Fruit fly (Drosophila melanogaster): ENCODE results near the gene tHMG2.
A peak's percentile ranks its signal among the peaks of the same experiment; 100 is the strongest.

The tHMG2 gene

dm6 chr3R:22447874-22448254 lies 44.9 kb upstream of the tHMG2 start, which contains the start of gene CG34376 (continued):
- TF ChIP-seq sr (GFP tag; IDR thresholded peaks at IDR 0.05): 0 out of 3 replicates have a peak, but pooled peaks have one; percentile 36
- no peak for TF ChIP-seq Blimp-1 (GFP tag; optimal IDR thresholded peaks at IDR 0.05)
- TF ChIP-seq pum (GFP tag; optimal IDR thresholded peaks at IDR 0.05): no peak
- TF ChIP-seq CG9817 (tag; optimal IDR thresholded peaks at IDR 0.05): peak; percentile 11
- peak; percentile 47; the same call in 1 of the 2 replicates for TF ChIP-seq H2.0 (GFP tag; IDR thresholded peaks at IDR 0.05)
- no peak for TF ChIP-seq sim (GFP tag; IDR thresholded peaks at IDR 0.05)
- TF ChIP-seq Scr (GFP tag; IDR thresholded peaks at IDR 0.05; ENCODE audit: partially characterized antibody): no peak
- no peak for TF ChIP-seq Hey (tag; optimal IDR thresholded peaks at IDR 0.05)
- TF ChIP-seq Aef1 (GFP tag; IDR thresholded peaks at IDR 0.05): peak; percentile 33
- no peak for TF ChIP-seq danr (GFP tag; IDR thresholded peaks at IDR 0.05)
- no peak for TF ChIP-seq gt (GFP tag; IDR thresholded peaks at IDR 0.05)
- TF ChIP-seq caup (GFP tag; optimal IDR thresholded peaks at IDR 0.05; ENCODE audit: severe bottlenecking): peak; percentile 41
- no peak for TF ChIP-seq CG31365 (tag; optimal IDR thresholded peaks at IDR 0.05)
- no peak for TF ChIP-seq dmrt99B (tag; optimal IDR thresholded peaks at IDR 0.05)
- peak; percentile 63 for TF ChIP-seq Dek (tag; optimal IDR thresholded peaks at IDR 0.05)
- 0 out of 2 replicates have a peak, but pooled peaks have one; percentile 5 for TF ChIP-seq CG1024 (GFP tag; IDR thresholded peaks at IDR 0.05)
- peak; percentile 56 for TF ChIP-seq BEAF-32 (GFP tag; optimal IDR thresholded peaks at IDR 0.05)
- peak; percentile 68; the same call in 1 of the 3 replicates for TF ChIP-seq CG17361 (GFP tag; IDR thresholded peaks at IDR 0.05)
- TF ChIP-seq PHDP (tag; optimal IDR thresholded peaks at IDR 0.05): peak; percentile 49
- TF ChIP-seq CG31441 (GFP tag; IDR thresholded peaks at IDR 0.05): peak; percentile 97
- TF ChIP-seq YL-1 (GFP tag; optimal IDR thresholded peaks at IDR 0.05): peak; percentile 48
- TF ChIP-seq CG6689 (GFP tag; IDR thresholded peaks at IDR 0.05): 0 out of 2 replicates have a peak, but pooled peaks have one; percentile 15
- TF ChIP-seq wdn (GFP tag; IDR thresholded peaks at IDR 0.05): 0 out of 2 replicates have a peak, but pooled peaks have one; percentile 39
- no peak for TF ChIP-seq CG7928 (GFP tag; optimal IDR thresholded peaks at IDR 0.05)
- TF ChIP-seq ham (GFP tag; IDR thresholded peaks at IDR 0.05): peak; percentile 61; the same call in 1 of the 2 replicates
- peak; percentile 62 for TF ChIP-seq Rfx (GFP tag; IDR thresholded peaks at IDR 0.05)
- no peak for TF ChIP-seq disco-r (GFP tag; optimal IDR thresholded peaks at IDR 0.05)
- peak; percentile 55 for TF ChIP-seq gem (tag; optimal IDR thresholded peaks at IDR 0.05)
- TF ChIP-seq pb (GFP tag; optimal IDR thresholded peaks at IDR 0.05): peak; percentile 45
- TF ChIP-seq CoRest (tag; optimal IDR thresholded peaks at IDR 0.05): peak; percentile 62
- TF ChIP-seq lmd (GFP tag; IDR thresholded peaks at IDR 0.05): peak; percentile 45
- TF ChIP-seq tna (GFP tag; IDR thresholded peaks at IDR 0.05; ENCODE audit: partially characterized antibody): no peak; the same call in 1 of the 2 replicates
- TF ChIP-seq CG6272 (GFP tag; IDR thresholded peaks at IDR 0.05): no peak
- peak; percentile 77 for TF ChIP-seq grn (GFP tag; optimal IDR thresholded peaks at IDR 0.05)
- TF ChIP-seq CG18599 (GFP tag; optimal IDR thresholded peaks at IDR 0.05): peak; percentile 49
- TF ChIP-seq zfh1 (GFP tag; IDR thresholded peaks at IDR 0.05): peak; percentile 71
- TF ChIP-seq fru (optimal IDR thresholded peaks at IDR 0.05): no peak
- no peak; the same call in 1 of the 2 replicates for TF ChIP-seq bowl (GFP tag; IDR thresholded peaks at IDR 0.05)
- peak; percentile 36; the same call in 1 of the 2 replicates for TF ChIP-seq Bgb (GFP tag; IDR thresholded peaks at IDR 0.05; ENCODE audit: partially characterized antibody)
- TF ChIP-seq CG1603 (tag; optimal IDR thresholded peaks at IDR 0.05): peak; percentile 72
- no peak for TF ChIP-seq D (optimal IDR thresholded peaks at IDR 0.05)
- TF ChIP-seq D (GFP tag; optimal IDR thresholded peaks at IDR 0.05): no peak
- peak; percentile 34 for TF ChIP-seq nerfin-1 (tag; optimal IDR thresholded peaks at IDR 0.05)
- TF ChIP-seq CG8359 (GFP tag; optimal IDR thresholded peaks at IDR 0.05; ENCODE audit: borderline replicate concordance): no peak
- TF ChIP-seq CG14860 (GFP tag; IDR thresholded peaks at IDR 0.05; ENCODE audit: partially characterized antibody): no peak
- TF ChIP-seq BtbVII (GFP tag; optimal IDR thresholded peaks at IDR 0.05): peak; percentile 41
- peak; percentile 75; the same call in 1 of the 3 replicates for TF ChIP-seq CG34422 (GFP tag; IDR thresholded peaks at IDR 0.05)
- peak; percentile 34 for TF ChIP-seq CG30403 (GFP tag; optimal IDR thresholded peaks at IDR 0.05)
- no peak for TF ChIP-seq Fer3 (tag; optimal IDR thresholded peaks at IDR 0.05)
- no peak for TF ChIP-seq CG12769 (tag; optimal IDR thresholded peaks at IDR 0.05)
